Fruit fly (Drosophila melanogaster): ENCODE data around the gene CG7058.

DNA sequence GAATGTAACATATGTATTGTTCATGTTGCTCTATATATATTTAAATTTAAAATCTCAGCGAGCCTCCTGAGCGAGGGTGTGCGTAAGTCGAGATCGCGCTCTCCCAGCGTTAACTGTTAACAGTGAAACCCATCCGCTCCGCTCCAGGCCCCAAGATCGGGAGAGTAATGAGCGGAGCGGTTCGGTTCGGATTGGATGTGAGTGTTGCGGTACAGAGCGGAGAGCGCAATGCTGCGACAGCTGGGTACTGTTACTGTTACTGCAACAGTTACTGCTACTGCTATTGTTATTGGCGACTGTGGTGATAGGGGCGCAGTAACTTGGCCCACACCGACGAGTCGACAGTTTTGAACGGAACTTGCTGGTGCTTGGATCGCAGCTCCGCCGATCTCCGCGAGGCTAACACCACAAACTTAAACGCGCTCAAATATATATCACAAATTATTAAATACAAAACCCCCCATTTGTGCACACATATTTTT lies 25.9 kb downstream of the CG7058 start, which contains the start of gene Pvf1:
- no peak for TF ChIP-seq CG16779 (tag; optimal IDR thresholded peaks at IDR 0.05)
- TF ChIP-seq Hr39 (GFP tag; optimal IDR thresholded peaks at IDR 0.05) = no peak
- TF ChIP-seq CG1621 (tag; optimal IDR thresholded peaks at IDR 0.05) = no peak
- TF ChIP-seq CG6808 (GFP tag; optimal IDR thresholded peaks at IDR 0.05) = no peak
- TF ChIP-seq CG6854 (GFP tag; optimal IDR thresholded peaks at IDR 0.05) = no peak
- TF ChIP-seq Gug (GFP tag; IDR thresholded peaks at IDR 0.05) = no peak
- no peak for TF ChIP-seq CG11762 (GFP tag; optimal IDR thresholded peaks at IDR 0.05; ENCODE audit: insufficient read depth)
- TF ChIP-seq Sox15 (GFP tag; optimal IDR thresholded peaks at IDR 0.05) = no peak
